Fruit fly (Drosophila melanogaster): Measurements from ENCODE around the gene CG8500.

- TF ChIP-seq tap (tag; optimal IDR thresholded peaks at IDR 0.05) (no peak), Lim3 (GFP tag; IDR thresholded peaks at IDR 0.05) (no peak), CG9932 (GFP tag; IDR thresholded peaks at IDR 0.05) (no peak), psq (GFP tag; optimal IDR thresholded peaks at IDR 0.05) (no peak), scrt (GFP tag; optimal IDR thresholded peaks at IDR 0.05) (peak; percentile 95), oc (tag; optimal IDR thresholded peaks at IDR 0.05) (no peak), Kr (GFP tag; optimal IDR thresholded peaks at IDR 0.05) (no peak), BEAF-32 (GFP tag; optimal IDR thresholded peaks at IDR 0.05) (peak; percentile 62)
These were observed 28.3 kb upstream of the CG8500 start, which contains the start of the genes Alg12 and Rpt3R for dm6 chr3R:9756187-9756586.

Measured in whole organism, embryonic.